Fruit fly (Drosophila melanogaster) whole organism, embryonic: Measurements from ENCODE around the gene gro.

Experiments used
- Adf1 ChIP-seq: fragments of 200-800 bp; sonication (Bioruptor generic); IDR thresholded peaks from 2 replicates; pipeline ENCODE4 v1.3.6; 2022; ENCODE audit warnings: missing biosample characterization, missing genetic modification characterization
- BEAF-32 ChIP-seq: fragments of 200-800 bp; sonication (Bioruptor generic); optimal IDR thresholded peaks from 3 replicates; lab custom pipeline; 2017; ENCODE audit warnings: missing biosample characterization, missing genetic modification characterization, mild to moderate bottlenecking, moderate library complexity, missing genetic modification reagents
- Bgb ChIP-seq: fragments of 200-800 bp; sonication (Bioruptor generic); IDR thresholded peaks from 2 replicates; pipeline ENCODE4 v1.3.6; 2022; ENCODE audit warnings: missing biosample characterization, missing genetic modification characterization; ENCODE audit not compliant: partially characterized antibody
- CG12769 ChIP-seq: fragments of 200-800 bp; sonication (Bioruptor generic); optimal IDR thresholded peaks from 2 replicates; lab custom pipeline; 2019; ENCODE audit warnings: missing biosample characterization, mild to moderate bottlenecking, missing genetic modification characterization, moderate library complexity
- CG13287 ChIP-seq: fragments of 200-800 bp; sonication (Bioruptor generic); IDR thresholded peaks from 2 replicates; pipeline ENCODE4 v1.3.6; 2022; ENCODE audit warnings: missing biosample characterization, missing genetic modification characterization; ENCODE audit not compliant: partially characterized antibody
- CG13624 ChIP-seq: fragments of 200-800 bp; sonication (Bioruptor generic); optimal IDR thresholded peaks from 2 replicates; lab custom pipeline; 2016; ENCODE audit warnings: missing biosample characterization, missing genetic modification characterization
- CG14441 ChIP-seq: fragments of 200-800 bp; sonication (Bioruptor generic); IDR thresholded peaks from 2 replicates; pipeline ENCODE4 v1.3.6; 2022; ENCODE audit warnings: missing biosample characterization, missing genetic modification characterization
- CG1832 ChIP-seq: fragments of 200-800 bp; sonication (Bioruptor generic); optimal IDR thresholded peaks from 2 replicates; lab custom pipeline; 2017; ENCODE audit warnings: missing biosample characterization, mild to moderate bottlenecking, missing genetic modification characterization, inconsistent platforms
- CG2199 ChIP-seq: fragments of 200-800 bp; sonication (Bioruptor generic); IDR thresholded peaks from 3 replicates; pipeline ENCODE4 v1.3.6; 2022; ENCODE audit warnings: missing biosample characterization, missing genetic modification characterization
- CG31224 ChIP-seq: fragments of 200-800 bp; sonication (Bioruptor generic); IDR thresholded peaks from 2 replicates; pipeline ENCODE4 v1.3.6; 2022; ENCODE audit warnings: missing biosample characterization, missing genetic modification characterization
- CG32772 ChIP-seq: fragments of 200-800 bp; sonication (Bioruptor generic); IDR thresholded peaks from 2 replicates; pipeline ENCODE4 v1.3.6; 2022; ENCODE audit warnings: missing biosample characterization, missing genetic modification characterization
- CG33213 ChIP-seq: fragments of 200-800 bp; sonication (Bioruptor generic); optimal IDR thresholded peaks from 3 replicates; lab custom pipeline; 2016; ENCODE audit warnings: missing biosample characterization, missing genetic modification characterization
- CG43689 ChIP-seq: fragments of 200-800 bp; sonication (Bioruptor generic); IDR thresholded peaks from 2 replicates; pipeline ENCODE4 v1.3.6; 2022; ENCODE audit warnings: missing biosample characterization, missing genetic modification characterization
- CG6813 ChIP-seq: fragments of 200-800 bp; sonication (Bioruptor generic); optimal IDR thresholded peaks from 2 replicates; lab custom pipeline; 2017; ENCODE audit warnings: missing biosample characterization, missing genetic modification characterization, mild to moderate bottlenecking, moderate library complexity, missing genetic modification reagents
- CG8290 ChIP-seq, 3 experiments: fragments of 200-800 bp; sonication (Bioruptor generic); optimal IDR thresholded peaks; 2 replicates each; lab custom pipeline; 2016 to 2019; ENCODE audit warnings: missing biosample characterization in 3 of 3, missing genetic modification characterization in 3 of 3, mild to moderate bottlenecking in 2 of 3, moderate library complexity in 1 of 3
- CG9932 ChIP-seq: fragments of 200-800 bp; sonication (Bioruptor generic); IDR thresholded peaks from 2 replicates; pipeline ENCODE4 v1.3.6; 2022; ENCODE audit warnings: missing biosample characterization, missing genetic modification characterization
- Doc2 ChIP-seq: fragments of 200-800 bp; sonication (Bioruptor generic); IDR thresholded peaks from 2 replicates; pipeline ENCODE4 v1.3.6; 2022; ENCODE audit warnings: missing biosample characterization, missing genetic modification characterization
- Dp ChIP-seq: fragments of 200-800 bp; sonication (Bioruptor generic); optimal IDR thresholded peaks from 2 replicates; lab custom pipeline; 2018; ENCODE audit warnings: missing biosample characterization, mild to moderate bottlenecking, missing genetic modification characterization, moderate library complexity
- Drgx ChIP-seq: fragments of 200-800 bp; sonication (Bioruptor generic); IDR thresholded peaks from 2 replicates; pipeline ENCODE4 v1.3.6; 2022; ENCODE audit warnings: missing biosample characterization, missing genetic modification characterization
- Ets97D ChIP-seq: fragments of 200-800 bp; sonication (Bioruptor generic); optimal IDR thresholded peaks from 3 replicates; lab custom pipeline; 2016; ENCODE audit warnings: missing biosample characterization, missing genetic modification characterization
- HLHmδ ChIP-seq: fragments of 200-800 bp; sonication (Bioruptor generic); optimal IDR thresholded peaks from 2 replicates; lab custom pipeline; 2018; ENCODE audit warnings: missing biosample characterization, mild to moderate bottlenecking, missing genetic modification characterization, moderate library complexity
- Jarid2 ChIP-seq: fragments of 200-800 bp; sonication (Bioruptor generic); optimal IDR thresholded peaks from 3 replicates; lab custom pipeline; 2017; ENCODE audit warnings: mild to moderate bottlenecking, missing biosample characterization, missing genetic modification reagents, missing genetic modification characterization
- Scr ChIP-seq: fragments of 200-800 bp; sonication (Bioruptor generic); IDR thresholded peaks from 2 replicates; pipeline ENCODE4 v1.3.6; 2022; ENCODE audit warnings: missing biosample characterization, missing genetic modification characterization; ENCODE audit not compliant: partially characterized antibody
- Sox100B ChIP-seq: fragments of 200-800 bp; sonication (Bioruptor generic); optimal IDR thresholded peaks from 3 replicates; lab custom pipeline; 2018; ENCODE audit warnings: missing biosample characterization, mild to moderate bottlenecking, missing genetic modification characterization
- Stat92E ChIP-seq, 3 experiments: fragments of >200 bp in 2 of 3; fragments of 200-800 bp in 1 of 3; sonication (Bioruptor generic) in 1 of 3; optimal IDR thresholded peaks; 2 replicates each; lab custom pipeline; 2017 to 2019; ENCODE audit warnings: missing biosample characterization in 3 of 3, missing genetic modification characterization in 3 of 3, mild to moderate bottlenecking in 1 of 3, moderate library complexity in 1 of 3
- abd-A ChIP-seq: fragments of 200-800 bp; sonication (Bioruptor generic); optimal IDR thresholded peaks from 3 replicates; lab custom pipeline; 2019; ENCODE audit warnings: missing biosample characterization, mild to moderate bottlenecking, missing genetic modification characterization, moderate library complexity
- bowl ChIP-seq: fragments of 200-800 bp; sonication (Bioruptor generic); IDR thresholded peaks from 2 replicates; pipeline ENCODE4 v1.3.6; 2022; ENCODE audit warnings: missing biosample characterization, missing genetic modification characterization
- bsh ChIP-seq, 2 experiments: fragments of 200-800 bp; sonication (Bioruptor generic); optimal IDR thresholded peaks; 2 replicates each; lab custom pipeline; 2017 to 2018; ENCODE audit warnings: mild to moderate bottlenecking in 2 of 2, missing biosample characterization in 2 of 2, missing genetic modification characterization in 2 of 2, moderate library complexity in 1 of 2
- chif ChIP-seq, 2 experiments: fragments of 200-800 bp; sonication (Bioruptor generic); optimal IDR thresholded peaks; 3 replicates each; lab custom pipeline; 2016; ENCODE audit warnings: missing biosample characterization in 2 of 2, missing genetic modification characterization in 2 of 2
- ci ChIP-seq: fragments of 200-800 bp; sonication (Bioruptor generic); IDR thresholded peaks from 3 replicates; pipeline ENCODE4 v1.3.6; 2022; ENCODE audit warnings: missing biosample characterization, missing genetic modification characterization
- corto ChIP-seq: fragments of 200-800 bp; sonication (Bioruptor generic); optimal IDR thresholded peaks from 2 replicates; lab custom pipeline; 2016; ENCODE audit warnings: missing biosample characterization, mild to moderate bottlenecking, missing genetic modification characterization, moderate library complexity
- dysf ChIP-seq: fragments of 200-800 bp; sonication (Bioruptor generic); IDR thresholded peaks from 3 replicates; pipeline ENCODE4 v1.3.6; 2022; ENCODE audit warnings: missing biosample characterization, missing genetic modification characterization
- gce ChIP-seq: fragments of 200-800 bp; sonication (Bioruptor generic); IDR thresholded peaks from 3 replicates; pipeline ENCODE4 v1.3.6; 2022; ENCODE audit warnings: missing biosample characterization, missing genetic modification characterization
- gsb-n ChIP-seq: fragments of 200-800 bp; sonication (Bioruptor generic); optimal IDR thresholded peaks from 3 replicates; lab custom pipeline; 2018; ENCODE audit warnings: missing biosample characterization, mild to moderate bottlenecking, missing genetic modification characterization
- gt ChIP-seq: fragments of 200-800 bp; sonication (Bioruptor generic); IDR thresholded peaks from 2 replicates; pipeline ENCODE4 v1.3.6; 2022; ENCODE audit warnings: missing biosample characterization, missing genetic modification characterization
- lbe ChIP-seq: fragments of 200-800 bp; sonication (Bioruptor generic); optimal IDR thresholded peaks from 2 replicates; lab custom pipeline; 2016; ENCODE audit warnings: missing biosample characterization, mild to moderate bottlenecking, missing genetic modification characterization
- nom ChIP-seq: fragments of 200-800 bp; sonication (Bioruptor generic); optimal IDR thresholded peaks from 2 replicates; lab custom pipeline; 2017; ENCODE audit warnings: missing biosample characterization, missing genetic modification characterization, mild to moderate bottlenecking, moderate library complexity, missing genetic modification reagents
- oc ChIP-seq: fragments of 200-800 bp; sonication (Bioruptor generic); optimal IDR thresholded peaks from 2 replicates; lab custom pipeline; 2018; ENCODE audit warnings: missing biosample characterization, mild to moderate bottlenecking, missing genetic modification characterization, moderate library complexity
- phol ChIP-seq: fragments of 200-800 bp; sonication (Bioruptor generic); optimal IDR thresholded peaks from 3 replicates; lab custom pipeline; 2018; ENCODE audit warnings: missing biosample characterization, mild to moderate bottlenecking, missing genetic modification characterization, moderate library complexity
- pum ChIP-seq: fragments of 200-800 bp; sonication (Bioruptor generic); optimal IDR thresholded peaks from 2 replicates; lab custom pipeline; 2016; ENCODE audit warnings: missing biosample characterization, missing genetic modification characterization
- so ChIP-seq: fragments of 200-800 bp; sonication (Bioruptor generic); IDR thresholded peaks from 3 replicates; pipeline ENCODE4 v1.3.6; 2022; ENCODE audit warnings: missing biosample characterization, missing genetic modification characterization
- toy ChIP-seq: fragments of 200-800 bp; sonication (Bioruptor generic); IDR thresholded peaks from 2 replicates; pipeline ENCODE4 v1.3.6; 2022; ENCODE audit warnings: missing biosample characterization, missing genetic modification characterization
- twi ChIP-seq: fragments of 200-800 bp; optimal IDR thresholded peaks from 2 replicates; lab custom pipeline; 2019; ENCODE audit warnings: missing biosample characterization, mild to moderate bottlenecking, missing genetic modification characterization, moderate library complexity
- vvl ChIP-seq: fragments of 200-800 bp; sonication (Bioruptor generic); IDR thresholded peaks from 2 replicates; pipeline ENCODE4 v1.3.6; 2022; ENCODE audit warnings: missing biosample characterization, missing genetic modification characterization
- z ChIP-seq: fragments of 200-800 bp; sonication (Bioruptor generic); IDR thresholded peaks from 3 replicates; pipeline ENCODE4 v1.3.6; 2022; ENCODE audit warnings: missing biosample characterization, missing genetic modification characterization
- zen2 ChIP-seq: fragments of 200-800 bp; sonication (Bioruptor generic); IDR thresholded peaks from 3 replicates; pipeline ENCODE4 v1.3.6; 2022; ENCODE audit warnings: missing biosample characterization, missing genetic modification characterization; ENCODE audit not compliant: partially characterized antibody

The gro gene

dm6 chr3R:26007964-26008868 is 33.3 kb upstream of the gro start (continued):
- 0 out of 3 replicates have a peak, but pooled peaks have one; percentile 29 for TF ChIP-seq so
- TF ChIP-seq bsh (GFP tag; optimal IDR thresholded peaks at IDR 0.05; lab: Kevin White, UChicago) = peak in 1 of 2 experiments; percentile 46
- TF ChIP-seq Jarid2 = no peak
- 0 out of 3 replicates have a peak, but pooled peaks have one; percentile 18 for TF ChIP-seq gce
- TF ChIP-seq Ets97D (GFP tag; lab: Kevin White, UChicago) = no peak
- TF ChIP-seq oc (tag; lab: Kevin White, UChicago) = peak; percentile 56
- TF ChIP-seq CG13287 (GFP tag; lab: Robert Waterston, UW) = 0 out of 2 replicates have a peak, but pooled peaks have one; percentile 5
- TF ChIP-seq abd-A = peak; percentile 87
- TF ChIP-seq Drgx (GFP tag; lab: Robert Waterston, UW) = peak; percentile 54
- TF ChIP-seq Stat92E (GFP tag; optimal IDR thresholded peaks at IDR 0.05; lab: Kevin White, UChicago) = no peak
- 0 out of 2 replicates have a peak, but pooled peaks have one; percentile 24 for TF ChIP-seq CG31224 (GFP tag; lab: Robert Waterston, UW)
- TF ChIP-seq bowl (GFP tag; lab: Robert Waterston, UW) = no peak
- TF ChIP-seq twi (tag; lab: Kevin White, UChicago) = no peak
- peak; percentile 28; the same call in 1 of the 3 replicates for TF ChIP-seq zen2 (GFP tag; lab: Robert Waterston, UW)
- peak; percentile 16 for TF ChIP-seq CG13624 (GFP tag; lab: Kevin White, UChicago)
- peak; percentile 93 for TF ChIP-seq nom (GFP tag; lab: Kevin White, UChicago)
- no peak for TF ChIP-seq CG6813
- 0 out of 3 replicates have a peak, but pooled peaks have one; percentile 26 for TF ChIP-seq dysf
- peak; percentile 41 for TF ChIP-seq Adf1 (GFP tag; lab: Robert Waterston, UW)
- peak; percentile 89 for TF ChIP-seq CG12769 (tag; lab: Kevin White, UChicago)
- no peak for TF ChIP-seq toy
- no peak for TF ChIP-seq Sox100B
- peak; percentile 22; the same call in 1 of the 2 replicates for TF ChIP-seq CG14441 (GFP tag; lab: Robert Waterston, UW)
- no peak for TF ChIP-seq BEAF-32 (GFP tag; lab: Kevin White, UChicago)
- peak; percentile 36; the same call in 1 of the 2 replicates for TF ChIP-seq Bgb (GFP tag; lab: Robert Waterston, UW)
- no peak for TF ChIP-seq Doc2 (GFP tag; lab: Robert Waterston, UW)
- peak; percentile 18 for TF ChIP-seq CG9932 (GFP tag; lab: Robert Waterston, UW)
- no peak for TF ChIP-seq chif (GFP tag; optimal IDR thresholded peaks at IDR 0.05; lab: Kevin White, UChicago)
- no peak for TF ChIP-seq Dp
- TF ChIP-seq vvl = peak; percentile 69
- 0 out of 3 replicates have a peak, but pooled peaks have one; percentile 28 for TF ChIP-seq ci
- peak; percentile 13 for TF ChIP-seq lbe (GFP tag; lab: Kevin White, UChicago)
- no peak for TF ChIP-seq corto
- no peak for TF ChIP-seq phol (tag; lab: Kevin White, UChicago)
- TF ChIP-seq CG2199 (GFP tag; lab: Robert Waterston, UW) = peak; percentile 17; the same call in 1 of the 3 replicates
- TF ChIP-seq CG32772 = 0 out of 2 replicates have a peak, but pooled peaks have one; percentile 26
- peak; percentile 4 for TF ChIP-seq CG1832 (GFP tag; lab: Kevin White, UChicago)
- TF ChIP-seq gt (GFP tag; lab: Robert Waterston, UW) = no peak
- 0 out of 2 replicates have a peak, but pooled peaks have one; percentile 12 for TF ChIP-seq Scr (GFP tag; lab: Robert Waterston, UW)
- no peak for TF ChIP-seq z (GFP tag; lab: Robert Waterston, UW)
- TF ChIP-seq CG8290 (GFP tag; optimal IDR thresholded peaks at IDR 0.05; lab: Kevin White, UChicago) = no peak
- peak in 1 of 2 experiments; percentile 38 for TF ChIP-seq CG8290 (tag; optimal IDR thresholded peaks at IDR 0.05; lab: Kevin White, UChicago)
- no peak for TF ChIP-seq CG33213 (GFP tag; lab: Kevin White, UChicago)
- no peak for TF ChIP-seq CG43689 (GFP tag; lab: Robert Waterston, UW)
- peak; percentile 98 for TF ChIP-seq HLHmδ (GFP tag; lab: Kevin White, UChicago)
- TF ChIP-seq pum (GFP tag; lab: Kevin White, UChicago) = no peak
- TF ChIP-seq gsb-n = no peak
